Worm (Caenorhabditis elegans): ENCODE measurements around the gene R10E11.6.

DNA sequence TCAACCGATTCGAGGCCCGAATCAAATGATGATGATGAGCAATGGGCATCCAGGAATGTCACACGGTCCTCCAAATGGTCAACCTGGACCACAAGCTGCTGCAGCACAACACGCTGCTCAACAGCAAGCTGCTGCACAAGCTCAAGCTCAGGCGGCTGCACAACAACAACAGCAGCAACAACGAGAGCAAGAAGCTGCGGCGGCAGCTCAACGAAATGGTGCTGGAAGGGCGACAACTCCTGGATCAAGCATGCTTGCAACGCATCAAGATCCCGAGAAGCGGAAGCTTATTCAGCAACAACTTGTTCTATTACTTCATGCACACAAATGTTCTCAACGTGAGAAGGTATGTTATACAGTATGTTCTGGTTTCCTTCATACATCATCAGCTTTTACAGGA lies 14.8 kb upstream of the R10E11.6 start:
- no peak for TF ChIP-seq ama-1 (optimal IDR thresholded peaks at IDR 0.05)
- TF ChIP-seq mdl-1 (tag; optimal IDR thresholded peaks at IDR 0.05), result no peak
- no peak for TF ChIP-seq mml-1 (tag; optimal IDR thresholded peaks at IDR 0.05)

All from whole organism, L3 larva.